Fruit fly (Drosophila melanogaster) whole organism, embryonic: ENCODE results near the gene CG42355.

Source experiments
- Aef1 ChIP-seq: fragments of 200-800 bp; sonication (Bioruptor generic); IDR thresholded peaks from 3 replicates; pipeline ENCODE4 v1.3.6; 2022; ENCODE audit warnings: missing biosample characterization, missing genetic modification characterization
- Awh ChIP-seq: fragments of 200-800 bp; sonication (Bioruptor generic); IDR thresholded peaks from 2 replicates; pipeline ENCODE4, ENCODE4 v1.3.6; 2022; ENCODE audit warnings: missing biosample characterization, missing genetic modification characterization
- BtbVII ChIP-seq: fragments of 200-800 bp; sonication (Bioruptor generic); optimal IDR thresholded peaks from 3 replicates; lab custom pipeline; 2017; ENCODE audit warnings: missing biosample characterization, mild to moderate bottlenecking, missing genetic modification characterization
- CG10366 ChIP-seq: fragments of 200-800 bp; sonication (Bioruptor generic); IDR thresholded peaks from 2 replicates; pipeline ENCODE4 v1.3.6; 2022; ENCODE audit warnings: missing biosample characterization, missing genetic modification characterization
- CG10959 ChIP-seq: fragments of 200-800 bp; sonication (Bioruptor generic); IDR thresholded peaks from 2 replicates; pipeline ENCODE4 v1.3.6; 2022; ENCODE audit warnings: missing biosample characterization, missing genetic modification characterization
- CG13287 ChIP-seq: fragments of 200-800 bp; sonication (Bioruptor generic); IDR thresholded peaks from 2 replicates; pipeline ENCODE4 v1.3.6; 2022; ENCODE audit warnings: missing biosample characterization, missing genetic modification characterization; ENCODE audit not compliant: partially characterized antibody
- CG15011 ChIP-seq: fragments of 200-800 bp; sonication (Bioruptor generic); optimal IDR thresholded peaks from 3 replicates; lab custom pipeline; 2018; ENCODE audit warnings: missing biosample characterization, mild to moderate bottlenecking, missing genetic modification characterization
- CG1529 ChIP-seq: fragments of 200-800 bp; sonication (Bioruptor generic); optimal IDR thresholded peaks from 3 replicates; lab custom pipeline; 2018; ENCODE audit warnings: missing biosample characterization, missing genetic modification characterization
- CG17186 ChIP-seq: fragments of 200-800 bp; sonication (Bioruptor generic); optimal IDR thresholded peaks from 3 replicates; lab custom pipeline; 2017; ENCODE audit warnings: missing biosample characterization, missing genetic modification reagents, missing genetic modification characterization
- CG17612 ChIP-seq: fragments of 200-800 bp; sonication (Bioruptor generic); IDR thresholded peaks from 2 replicates; pipeline ENCODE4 v1.3.6; 2022; ENCODE audit warnings: missing biosample characterization, missing genetic modification characterization
- CG18599 ChIP-seq: fragments of 200-800 bp; sonication (Bioruptor generic); optimal IDR thresholded peaks from 3 replicates; lab custom pipeline; 2017; ENCODE audit warnings: missing biosample characterization, missing genetic modification characterization, mild to moderate bottlenecking, moderate library complexity, missing genetic modification reagents
- CG2129 ChIP-seq: fragments of 200-800 bp; sonication (Bioruptor generic); IDR thresholded peaks from 2 replicates; pipeline ENCODE4 v1.3.6; 2022; ENCODE audit warnings: missing biosample characterization, missing genetic modification characterization; ENCODE audit not compliant: partially characterized antibody
- CG30431 ChIP-seq: fragments of 200-800 bp; sonication (Bioruptor generic); optimal IDR thresholded peaks from 2 replicates; lab custom pipeline; 2017; ENCODE audit warnings: missing biosample characterization, missing genetic modification characterization
- CG3163 ChIP-seq: fragments of 200-800 bp; sonication (Bioruptor generic); optimal IDR thresholded peaks from 3 replicates; lab custom pipeline; 2016; ENCODE audit warnings: missing biosample characterization, missing genetic modification characterization
- CG4282 ChIP-seq: fragments of 200-800 bp; sonication (Bioruptor generic); optimal IDR thresholded peaks from 2 replicates; lab custom pipeline; 2016; ENCODE audit warnings: missing biosample characterization, missing genetic modification characterization
- CG4328 ChIP-seq: fragments of 200-800 bp; sonication (Bioruptor generic); optimal IDR thresholded peaks from 3 replicates; lab custom pipeline; 2017; ENCODE audit warnings: missing biosample characterization, missing genetic modification reagents, missing genetic modification characterization
- CG7556 ChIP-seq: fragments of 200-800 bp; sonication (Bioruptor generic); optimal IDR thresholded peaks from 2 replicates; lab custom pipeline; 2017; ENCODE audit warnings: missing biosample characterization, mild to moderate bottlenecking, missing genetic modification characterization
- CG7963 ChIP-seq: fragments of 200-800 bp; sonication (Bioruptor generic); IDR thresholded peaks from 3 replicates; pipeline ENCODE4 v1.3.6; 2022; ENCODE audit warnings: missing biosample characterization, missing genetic modification characterization; ENCODE audit not compliant: partially characterized antibody
- Camta ChIP-seq: fragments of 200-800 bp; sonication (Bioruptor generic); optimal IDR thresholded peaks from 2 replicates; lab custom pipeline; 2016; ENCODE audit warnings: missing biosample characterization, missing genetic modification characterization
- Chrac-16 ChIP-seq: fragments of 200-800 bp; sonication (Bioruptor generic); optimal IDR thresholded peaks from 3 replicates; lab custom pipeline; 2016; ENCODE audit warnings: missing biosample characterization, missing genetic modification characterization
- D19A ChIP-seq: fragments of 200-800 bp; optimal IDR thresholded peaks from 3 replicates; lab custom pipeline; 2019; ENCODE audit warnings: missing biosample characterization, mild to moderate bottlenecking, missing genetic modification characterization, moderate library complexity
- Dfd ChIP-seq, 2 experiments: fragments of >200 bp; optimal IDR thresholded peaks; 2 replicates each; lab custom pipeline; 2017; ENCODE audit warnings: missing biosample characterization in 2 of 2, missing genetic modification characterization in 2 of 2
- Doc2 ChIP-seq: fragments of 200-800 bp; sonication (Bioruptor generic); IDR thresholded peaks from 2 replicates; pipeline ENCODE4 v1.3.6; 2022; ENCODE audit warnings: missing biosample characterization, missing genetic modification characterization
- Dref ChIP-seq: fragments of 200-800 bp; sonication (Bioruptor generic); IDR thresholded peaks from 2 replicates; pipeline ENCODE4 v1.3.6; 2022; ENCODE audit warnings: missing biosample characterization, missing genetic modification characterization
- Ets65A ChIP-seq: fragments of 200-800 bp; sonication (Bioruptor generic); peaks from one replicate; lab custom pipeline; 2016; ENCODE audit warnings: missing biosample characterization, missing genetic modification characterization
- Hr3 ChIP-seq: fragments of 200-800 bp; sonication (Bioruptor generic); optimal IDR thresholded peaks from 3 replicates; lab custom pipeline; 2016; ENCODE audit warnings: missing biosample characterization, missing genetic modification characterization
- Hr78 ChIP-seq, 2 experiments: fragments of 200-800 bp in 1 of 2; fragments of >200 bp in 1 of 2; sonication (Bioruptor generic) in 1 of 2; optimal IDR thresholded peaks; 2 replicates each; lab custom pipeline; 2017 to 2019; ENCODE audit warnings: missing biosample characterization in 2 of 2, missing genetic modification characterization in 2 of 2, mild to moderate bottlenecking in 1 of 2, moderate library complexity in 1 of 2
- Jarid2 ChIP-seq: fragments of 200-800 bp; sonication (Bioruptor generic); optimal IDR thresholded peaks from 3 replicates; lab custom pipeline; 2017; ENCODE audit warnings: mild to moderate bottlenecking, missing biosample characterization, missing genetic modification reagents, missing genetic modification characterization
- MBD-R2 ChIP-seq: fragments of 200-800 bp; sonication (Bioruptor generic); IDR thresholded peaks from 2 replicates; pipeline ENCODE4 v1.3.6; 2022; ENCODE audit warnings: missing biosample characterization, missing genetic modification characterization
- MTF-1 ChIP-seq: fragments of 200-800 bp; sonication (Bioruptor generic); optimal IDR thresholded peaks from 2 replicates; lab custom pipeline; 2018; ENCODE audit warnings: missing biosample characterization, mild to moderate bottlenecking, missing genetic modification characterization, borderline replicate concordance
- Max ChIP-seq: fragments of 200-800 bp; sonication (Bioruptor generic); optimal IDR thresholded peaks from 2 replicates; lab custom pipeline; 2016; ENCODE audit warnings: missing biosample characterization, mild to moderate bottlenecking, missing genetic modification characterization
- Ptx1 ChIP-seq: fragments of 200-800 bp; sonication (Bioruptor generic); IDR thresholded peaks from 2 replicates; pipeline ENCODE4 v1.3.6; 2022; ENCODE audit warnings: missing biosample characterization, missing genetic modification characterization
- Stat92E ChIP-seq, 3 experiments: fragments of >200 bp in 2 of 3; fragments of 200-800 bp in 1 of 3; sonication (Bioruptor generic) in 1 of 3; optimal IDR thresholded peaks; 2 replicates each; lab custom pipeline; 2017 to 2019; ENCODE audit warnings: missing biosample characterization in 3 of 3, missing genetic modification characterization in 3 of 3, mild to moderate bottlenecking in 1 of 3, moderate library complexity in 1 of 3
- TFAM ChIP-seq: fragments of 200-800 bp; sonication (Bioruptor generic); optimal IDR thresholded peaks from 2 replicates; lab custom pipeline; 2017; ENCODE audit warnings: missing biosample characterization, missing genetic modification characterization, inconsistent platforms
- Taf1 ChIP-seq: fragments of 200-800 bp; sonication (Bioruptor generic); IDR thresholded peaks from 2 replicates; pipeline ENCODE4 v1.3.6; 2022; ENCODE audit warnings: missing biosample characterization, missing genetic modification characterization
- cato ChIP-seq: fragments of 200-800 bp; sonication (Bioruptor generic); optimal IDR thresholded peaks from 2 replicates; lab custom pipeline; 2016; ENCODE audit warnings: missing biosample characterization, missing genetic modification characterization, borderline replicate concordance
- chn ChIP-seq: fragments of 200-800 bp; sonication (Bioruptor generic); optimal IDR thresholded peaks from 2 replicates; lab custom pipeline; 2016; ENCODE audit warnings: missing biosample characterization, missing genetic modification characterization
- cwo ChIP-seq: fragments of 200-800 bp; sonication (Bioruptor generic); optimal IDR thresholded peaks from 3 replicates; lab custom pipeline; 2017; ENCODE audit warnings: missing biosample characterization, missing genetic modification characterization, mild to moderate bottlenecking, moderate library complexity, missing genetic modification reagents
- dati ChIP-seq: fragments of 200-800 bp; sonication (Bioruptor generic); IDR thresholded peaks from 2 replicates; pipeline ENCODE4 v1.3.6; 2022; ENCODE audit warnings: missing biosample characterization, missing genetic modification characterization
- gem ChIP-seq: fragments of 200-800 bp; sonication (Bioruptor generic); optimal IDR thresholded peaks from 2 replicates; lab custom pipeline; 2019; ENCODE audit warnings: missing biosample characterization, mild to moderate bottlenecking, missing genetic modification characterization, moderate library complexity
- grn ChIP-seq: fragments of 200-800 bp; sonication (Bioruptor generic); optimal IDR thresholded peaks from 3 replicates; lab custom pipeline; 2017; ENCODE audit warnings: missing biosample characterization, missing genetic modification characterization
- nerfin-1 ChIP-seq: fragments of 200-800 bp; sonication (Bioruptor generic); optimal IDR thresholded peaks from 3 replicates; lab custom pipeline; 2019; ENCODE audit warnings: missing biosample characterization, mild to moderate bottlenecking, missing genetic modification characterization, moderate library complexity
- pb ChIP-seq: fragments of 200-800 bp; sonication (Bioruptor generic); optimal IDR thresholded peaks from 3 replicates; lab custom pipeline; 2016; ENCODE audit warnings: missing biosample characterization, missing genetic modification characterization
- sisA ChIP-seq: fragments of 200-800 bp; sonication (Bioruptor generic); IDR thresholded peaks from 2 replicates; pipeline ENCODE4 v1.3.6; 2022; ENCODE audit warnings: missing biosample characterization, missing genetic modification characterization
- sob ChIP-seq: fragments of 200-800 bp; sonication (Bioruptor generic); IDR thresholded peaks from 2 replicates; pipeline ENCODE4 v1.3.6; 2022; ENCODE audit warnings: missing biosample characterization, missing genetic modification characterization
- tll ChIP-seq, 2 experiments: fragments of 200-800 bp in 1 of 2; fragments of >200 bp in 1 of 2; sonication (Bioruptor generic) in 1 of 2; optimal IDR thresholded peaks; 2 replicates each; lab custom pipeline; 2017 to 2019; ENCODE audit warnings: missing biosample characterization in 2 of 2, missing genetic modification characterization in 2 of 2, mild to moderate bottlenecking in 1 of 2, moderate library complexity in 1 of 2
- vnd ChIP-seq: fragments of 200-800 bp; sonication (Bioruptor generic); IDR thresholded peaks from 3 replicates; pipeline ENCODE4 v1.3.6; 2022; ENCODE audit warnings: missing biosample characterization, missing genetic modification characterization; ENCODE audit not compliant: partially characterized antibody
- zfh1 ChIP-seq: fragments of 200-800 bp; sonication (Bioruptor generic); IDR thresholded peaks from 3 replicates; pipeline ENCODE4 v1.3.6; 2022; ENCODE audit warnings: missing biosample characterization, missing genetic modification characterization

The CG42355 gene

dm6 chr3L:2038124-2038523 lies at the start of gene CG42355:
Gene CG42355, minus strand, starts transcription at chr3L:2038224.
- no peak for TF ChIP-seq CG17186 (GFP tag; lab: Kevin White, UChicago)
- TF ChIP-seq Aef1 (GFP tag; lab: Robert Waterston, UW): no peak
- no peak for TF ChIP-seq Hr78 (GFP tag; optimal IDR thresholded peaks at IDR 0.05; lab: Kevin White, UChicago)
- TF ChIP-seq Awh: no peak
- TF ChIP-seq CG2129: no peak
- no peak for TF ChIP-seq Chrac-16 (GFP tag; lab: Kevin White, UChicago)
- TF ChIP-seq tll (GFP tag; optimal IDR thresholded peaks at IDR 0.05; lab: Kevin White, UChicago): no peak
- no peak for TF ChIP-seq Taf1 (GFP tag; lab: Robert Waterston, UW)
- no peak for TF ChIP-seq Hr3 (GFP tag; lab: Kevin White, UChicago)
- TF ChIP-seq CG4282 (GFP tag; lab: Kevin White, UChicago): no peak

dm6 chr3L:2026691-2027090 lies 11.3 kb downstream of the CG42355 start, which contains the start of gene Grl62c:
Gene Grl62c, plus strand, starts transcription at chr3L:2026991.
- TF ChIP-seq gem (tag; lab: Kevin White, UChicago): no peak
- no peak for TF ChIP-seq zfh1
- TF ChIP-seq CG10959 (GFP tag; lab: Robert Waterston, UW): no peak
- TF ChIP-seq Ets65A: peak; percentile 21
- no peak for TF ChIP-seq CG3163 (GFP tag; lab: Kevin White, UChicago)

DNA sequence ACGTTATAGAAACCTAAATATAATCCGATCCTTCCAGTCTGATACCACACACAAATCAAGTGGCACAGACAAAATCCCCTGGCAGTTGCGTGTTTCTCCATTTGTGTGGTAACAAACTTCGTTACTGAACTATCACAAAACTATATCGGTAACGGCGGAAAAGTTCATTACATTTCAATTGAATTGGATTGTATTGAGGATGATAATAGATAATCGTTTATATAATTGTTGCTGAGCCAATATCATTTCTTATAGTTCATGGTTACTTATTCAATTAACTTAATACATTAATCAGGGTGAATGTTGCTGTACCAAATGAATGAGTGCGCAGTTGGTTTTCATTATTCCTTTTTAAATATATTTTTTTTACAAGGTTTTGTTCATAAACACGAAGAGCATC lies 14.7 kb downstream of the CG42355 start, which contains the start of gene Grl62b:
Grl62b (minus strand) TSS at position 101 of the 400 bp plus-strand sequence.
- TF ChIP-seq cato (GFP tag; lab: Kevin White, UChicago): no peak
- no peak for TF ChIP-seq nerfin-1
- no peak for TF ChIP-seq Stat92E (GFP tag; optimal IDR thresholded peaks at IDR 0.05; lab: Kevin White, UChicago)
- no peak for TF ChIP-seq chn
- TF ChIP-seq CG1529 (GFP tag; lab: Kevin White, UChicago): no peak
- no peak for TF ChIP-seq grn
- no peak for TF ChIP-seq Max (GFP tag; lab: Kevin White, UChicago)
- no peak for TF ChIP-seq Jarid2
- TF ChIP-seq CG15011: no peak
- TF ChIP-seq sisA: no peak
- no peak for TF ChIP-seq Dref (GFP tag; lab: Robert Waterston, UW)
- TF ChIP-seq pb (GFP tag; lab: Kevin White, UChicago): no peak
- TF ChIP-seq Ptx1 (GFP tag; lab: Robert Waterston, UW): no peak
- no peak for TF ChIP-seq cwo (GFP tag; lab: Kevin White, UChicago)
- no peak for TF ChIP-seq CG13287
- no peak for TF ChIP-seq D19A

DNA sequence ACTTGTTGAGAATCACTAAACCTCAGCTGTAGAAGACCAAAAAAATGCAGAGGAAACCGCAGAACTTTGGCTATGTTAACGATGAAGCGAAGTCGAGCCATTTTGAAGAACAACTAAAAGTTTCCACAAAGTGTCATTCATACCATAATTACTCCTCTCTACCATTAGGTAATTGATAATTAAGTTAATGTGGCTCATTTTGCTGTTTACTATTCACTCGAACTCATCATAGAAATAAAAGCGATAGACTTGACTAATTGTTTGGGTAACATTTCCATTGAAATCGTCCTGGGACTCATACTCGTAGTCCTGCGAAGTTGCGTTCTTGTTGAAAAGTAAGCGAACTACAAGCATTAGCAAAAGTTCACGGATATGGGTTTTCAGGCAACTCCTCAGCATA lies 16.2 kb downstream of the CG42355 start, which contains the start of gene Grl62a:
Grl62a (minus strand) TSS at position 101 of the 400 bp plus-strand sequence.
- TF ChIP-seq CG7556 (GFP tag; lab: Kevin White, UChicago): no peak
- no peak for TF ChIP-seq CG17612 (GFP tag; lab: Robert Waterston, UW)
- TF ChIP-seq Doc2 (GFP tag; lab: Robert Waterston, UW): no peak
- TF ChIP-seq MTF-1 (GFP tag; lab: Kevin White, UChicago): no peak
- no peak for TF ChIP-seq Chrac-16 (GFP tag; lab: Kevin White, UChicago)
- no peak for TF ChIP-seq dati (GFP tag; lab: Robert Waterston, UW)
- no peak for TF ChIP-seq CG30431 (GFP tag; lab: Kevin White, UChicago)
- no peak for TF ChIP-seq Dfd (GFP tag; optimal IDR thresholded peaks at IDR 0.05; lab: Kevin White, UChicago)
- TF ChIP-seq vnd (GFP tag; lab: Robert Waterston, UW): no peak
- no peak for TF ChIP-seq CG7963 (GFP tag; lab: Robert Waterston, UW)
- TF ChIP-seq sob (GFP tag; lab: Robert Waterston, UW): no peak
- TF ChIP-seq CG18599: no peak
- TF ChIP-seq Camta (GFP tag; lab: Kevin White, UChicago): no peak
- no peak for TF ChIP-seq CG4328 (GFP tag; lab: Kevin White, UChicago)
- TF ChIP-seq BtbVII (GFP tag; lab: Kevin White, UChicago): no peak
- TF ChIP-seq TFAM (GFP tag; lab: Kevin White, UChicago): no peak
- no peak for TF ChIP-seq CG10366 (GFP tag; lab: Robert Waterston, UW)
- TF ChIP-seq MBD-R2 (GFP tag; lab: Robert Waterston, UW): no peak
